Worm (Caenorhabditis elegans) whole organism, early embryonic: ENCODE results near the gene Y54G2A.28.

Experiments
- B0310.2 ChIP-seq: sonication (generic microtip); optimal IDR thresholded peaks from 2 replicates; lab custom pipeline; 2016; ENCODE audit warnings: mild to moderate bottlenecking, missing genetic modification characterization, missing compliant biosample characterization
- F13C5.2 ChIP-seq: sonication (generic microtip); optimal IDR thresholded peaks from 2 replicates; lab custom pipeline; 2017; ENCODE audit warnings: mild to moderate bottlenecking, missing genetic modification characterization, inconsistent platforms, missing compliant biosample characterization
- aly-1 ChIP-seq: sonication (generic microtip); optimal IDR thresholded peaks from 2 replicates; lab custom pipeline; 2016; ENCODE audit warnings: missing genetic modification characterization, missing compliant biosample characterization
- ama-1 ChIP-seq: fragments of 150-350 bp; optimal IDR thresholded peaks from 2 replicates; lab custom pipeline; 2014
- ceh-13 ChIP-seq: fragments of 200-800 bp; sonication (Bioruptor generic); optimal IDR thresholded peaks from 2 replicates; lab custom pipeline; 2018; ENCODE audit warnings: mild to moderate bottlenecking, missing genetic modification characterization, missing compliant biosample characterization
- ceh-36 ChIP-seq: sonication (generic microtip); optimal IDR thresholded peaks from 2 replicates; lab custom pipeline; 2016; ENCODE audit warnings: missing genetic modification characterization, inconsistent platforms, missing compliant biosample characterization
- ets-7 ChIP-seq: sonication (generic microtip); optimal IDR thresholded peaks from 2 replicates; lab custom pipeline; 2016; ENCODE audit warnings: missing genotype, missing genetic modification characterization, missing compliant biosample characterization
- flt-1 ChIP-seq: fragments of 200-800 bp; sonication (Bioruptor generic); IDR thresholded peaks from 2 replicates; pipeline ENCODE4 v1.3.6; 2022; ENCODE audit warnings: missing genetic modification characterization, missing compliant biosample characterization
- hmbx-1 ChIP-seq: sonication (generic microtip); optimal IDR thresholded peaks from 2 replicates; lab custom pipeline; 2016; ENCODE audit warnings: mild to moderate bottlenecking, missing genetic modification characterization, missing compliant biosample characterization
- hmg-4 ChIP-seq: fragments of 200-800 bp; sonication (Bioruptor generic); optimal IDR thresholded peaks from 2 replicates; lab custom pipeline; 2018; ENCODE audit warnings: mild to moderate bottlenecking, missing genetic modification characterization, missing compliant biosample characterization
- hnd-1 ChIP-seq: sonication (generic microtip); optimal IDR thresholded peaks from 2 replicates; lab custom pipeline; 2016; ENCODE audit warnings: missing genetic modification characterization, missing compliant biosample characterization
- pes-1 ChIP-seq: fragments of 200-800 bp; sonication (Bioruptor generic); IDR thresholded peaks from 2 replicates; pipeline ENCODE4 v1.3.6; 2022; ENCODE audit warnings: missing genetic modification reagents, missing genetic modification characterization, missing compliant biosample characterization
- scrt-1 ChIP-seq: fragments of 200-800 bp; sonication (Bioruptor generic); IDR thresholded peaks from 2 replicates; pipeline ENCODE4 v1.3.6; 2022; ENCODE audit warnings: missing genetic modification characterization, missing compliant biosample characterization
- sea-1 ChIP-seq: fragments of 200-800 bp; sonication (Bioruptor generic); conservative IDR thresholded peaks from 2 replicates; pipeline ENCODE4 v1.3.6; 2022; ENCODE audit warnings: missing genetic modification characterization, missing compliant biosample characterization
- tbx-11 ChIP-seq: fragments of 200-800 bp; sonication (Bioruptor generic); IDR thresholded peaks from 2 replicates; pipeline ENCODE4 v1.3.6; 2022; ENCODE audit warnings: missing genetic modification characterization, missing compliant biosample characterization
- tbx-37 ChIP-seq: fragments of 200-800 bp; sonication (Bioruptor generic); conservative IDR thresholded peaks from 2 replicates; pipeline ENCODE4 v1.3.6; 2022; ENCODE audit warnings: missing genetic modification reagents, missing genetic modification characterization, missing compliant biosample characterization
- tra-4 ChIP-seq: sonication (generic microtip); optimal IDR thresholded peaks from 2 replicates; lab custom pipeline; 2017; ENCODE audit warnings: missing genetic modification characterization, missing compliant biosample characterization

Gene Y54G2A.28

DNA sequence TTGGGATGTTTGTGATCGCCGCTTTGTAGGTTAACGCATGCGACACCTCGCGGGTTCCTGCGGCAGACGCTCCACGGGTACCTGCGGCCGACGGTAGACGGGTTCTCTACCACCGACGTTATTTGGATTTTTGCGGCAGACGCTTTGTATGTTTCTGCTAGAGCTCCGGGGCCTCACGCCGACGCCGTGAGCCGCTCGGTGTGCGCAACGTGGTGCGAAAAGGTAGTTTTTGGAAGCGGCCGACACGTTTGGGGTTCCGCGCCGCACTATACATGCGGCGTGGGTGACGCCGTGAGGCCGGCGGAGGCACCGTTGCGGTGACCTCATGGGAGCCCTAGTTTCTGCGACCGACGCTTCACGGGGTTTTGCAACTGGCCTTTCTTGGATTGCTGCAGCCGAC lies 41.2 kb downstream of the Y54G2A.28 start:
- TF ChIP-seq tra-4 (tag; lab: Kevin White, UChicago) (no peak), aly-1 (tag; lab: Kevin White, UChicago) (no peak), tbx-11 (GFP tag; lab: Robert Waterston, UW) (no peak), ets-7 (tag; lab: Kevin White, UChicago) (no peak), pes-1 (no peak), ceh-36 (tag; lab: Kevin White, UChicago) (no peak), tbx-37 (GFP tag; lab: Robert Waterston, UW) (no peak), ceh-13 (GFP tag; lab: Kevin White, UChicago) (no peak)

ce11 chrIV:2969399-2969990 lies 42.7 kb downstream of the Y54G2A.28 start, which contains the start of gene Y54G2A.57:
TSS of gene Y54G2A.57 (plus strand) at chrIV:2969940.
- TF ChIP-seq tbx-11 (GFP tag; lab: Robert Waterston, UW) (no peak), hmbx-1 (tag; lab: Kevin White, UChicago) (no peak), aly-1 (tag; lab: Kevin White, UChicago) (no peak), scrt-1 (GFP tag; lab: Robert Waterston, UW) (no peak), flt-1 (GFP tag; lab: Robert Waterston, UW) (no peak), sea-1 (GFP tag; lab: Robert Waterston, UW) (no peak), ets-7 (tag; lab: Kevin White, UChicago) (no peak), tbx-37 (GFP tag; lab: Robert Waterston, UW) (no peak), pes-1 (no peak), ama-1 (lab: Kevin White, UChicago) (no peak), tra-4 (tag; lab: Kevin White, UChicago) (no peak)

- no peak for TF ChIP-seq tbx-11 (GFP tag; lab: Robert Waterston, UW)
- TF ChIP-seq hmg-4 (GFP tag; lab: Kevin White, UChicago) = no peak
- no peak for TF ChIP-seq pes-1
- TF ChIP-seq ceh-13 (GFP tag; lab: Kevin White, UChicago) = no peak
- no peak for TF ChIP-seq tbx-37 (GFP tag; lab: Robert Waterston, UW)
- no peak for TF ChIP-seq aly-1 (tag; lab: Kevin White, UChicago)
- TF ChIP-seq sea-1 (GFP tag; lab: Robert Waterston, UW) = no peak
- no peak for TF ChIP-seq B0310.2
- TF ChIP-seq ceh-36 (tag; lab: Kevin White, UChicago) = no peak
- no peak for TF ChIP-seq F13C5.2 (tag; lab: Kevin White, UChicago)
- TF ChIP-seq flt-1 (GFP tag; lab: Robert Waterston, UW) = no peak
- TF ChIP-seq ama-1 (lab: Kevin White, UChicago) = no peak
- TF ChIP-seq hmbx-1 (tag; lab: Kevin White, UChicago) = no peak
- TF ChIP-seq ets-7 (tag; lab: Kevin White, UChicago) = no peak
- TF ChIP-seq scrt-1 (GFP tag; lab: Robert Waterston, UW) = no peak
- no peak for TF ChIP-seq tra-4 (tag; lab: Kevin White, UChicago)
- TF ChIP-seq hnd-1 = no peak
These were observed 45.3 kb downstream of the Y54G2A.28 start for ce11 chrIV:2966884-2967283.

DNA sequence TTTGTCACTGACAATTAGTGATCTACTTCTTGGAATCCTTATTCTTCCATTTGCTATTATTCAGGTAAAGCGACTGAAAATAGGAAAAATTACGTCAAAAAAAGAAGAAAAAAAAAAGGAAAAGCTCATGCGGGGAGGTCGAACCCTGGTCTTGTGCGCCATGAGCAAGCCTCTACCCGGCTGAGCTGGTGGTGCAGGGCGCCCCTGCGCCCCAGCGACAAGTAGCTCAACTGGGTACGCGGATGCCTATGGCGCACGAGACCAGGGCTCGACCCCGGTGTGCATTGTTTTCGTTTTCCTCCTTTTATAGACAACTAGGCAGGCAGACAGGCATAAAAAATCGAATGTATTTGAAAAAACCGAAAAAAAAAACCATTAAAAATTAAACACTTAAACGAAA lies 52.0 kb downstream of the Y54G2A.28 start:
- TF ChIP-seq tbx-11 (GFP tag; lab: Robert Waterston, UW) = no peak
- TF ChIP-seq tra-4 (tag; lab: Kevin White, UChicago) = no peak
- TF ChIP-seq hmbx-1 (tag; lab: Kevin White, UChicago) = no peak
- no peak for TF ChIP-seq ceh-36 (tag; lab: Kevin White, UChicago)
- TF ChIP-seq aly-1 (tag; lab: Kevin White, UChicago) = no peak
- TF ChIP-seq tbx-37 (GFP tag; lab: Robert Waterston, UW) = no peak
- no peak for TF ChIP-seq F13C5.2 (tag; lab: Kevin White, UChicago)
- TF ChIP-seq hnd-1 = no peak
- no peak for TF ChIP-seq ama-1 (lab: Kevin White, UChicago)
- TF ChIP-seq sea-1 (GFP tag; lab: Robert Waterston, UW) = no peak
- TF ChIP-seq ets-7 (tag; lab: Kevin White, UChicago) = no peak
- no peak for TF ChIP-seq ceh-13 (GFP tag; lab: Kevin White, UChicago)
- TF ChIP-seq hmg-4 (GFP tag; lab: Kevin White, UChicago) = no peak
- TF ChIP-seq pes-1 = no peak
- TF ChIP-seq B0310.2 = no peak
- no peak for TF ChIP-seq scrt-1 (GFP tag; lab: Robert Waterston, UW)
- no peak for TF ChIP-seq flt-1 (GFP tag; lab: Robert Waterston, UW)

DNA sequence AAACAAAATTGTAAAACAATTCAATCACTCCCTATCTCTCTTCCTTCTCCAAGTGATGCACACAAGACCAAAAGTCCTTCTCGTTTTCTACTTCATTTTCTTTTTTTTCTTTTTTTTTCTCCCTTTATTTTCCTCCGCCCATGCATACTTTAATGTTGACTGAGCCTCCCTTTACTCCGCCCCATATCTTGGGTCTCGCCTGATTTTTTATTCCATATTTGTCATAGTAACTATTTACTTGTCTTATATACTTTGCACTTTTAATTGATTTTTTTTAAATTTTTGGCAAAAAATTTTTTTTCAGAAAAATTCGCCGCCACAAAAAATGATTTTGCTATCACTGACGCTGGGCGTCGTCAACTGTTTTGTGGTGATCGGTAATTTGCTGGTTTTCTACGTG lies 52.4 kb downstream of the Y54G2A.28 start, which contains the start of gene ser-6:
Gene ser-6 (plus strand): TSS at position 301 of the 400 bp plus-strand sequence.
- no peak for TF ChIP-seq ceh-36 (tag; lab: Kevin White, UChicago)
- TF ChIP-seq aly-1 (tag; lab: Kevin White, UChicago) = no peak
- TF ChIP-seq hnd-1 = no peak
- no peak for TF ChIP-seq ama-1 (lab: Kevin White, UChicago)
- no peak for TF ChIP-seq scrt-1 (GFP tag; lab: Robert Waterston, UW)
